Worm (Caenorhabditis elegans): Measurements from ENCODE around the gene pals-40.
A peak's percentile ranks its signal among the peaks of the same experiment; 100 is the strongest.

pals-40 gene

ce11 chrIII:1418709-1419108, 40.9 kb upstream of the pals-40 start (continued):
- TF ChIP-seq lsy-2 (tag; optimal IDR thresholded peaks at IDR 0.05) = peak; percentile 96 to 99
- TF ChIP-seq mxl-3 (GFP tag; optimal IDR thresholded peaks at IDR 0.05) = peak; percentile 82
- TF ChIP-seq daf-16 (GFP tag; optimal IDR thresholded peaks at IDR 0.05) = peak; percentile 38 to 51
- peak; percentile 48 for TF ChIP-seq daf-16 (tag; optimal IDR thresholded peaks at IDR 0.05)
- no peak for TF ChIP-seq attf-4 (tag; optimal IDR thresholded peaks at IDR 0.05)
- TF ChIP-seq dpl-1 (GFP tag; optimal IDR thresholded peaks at IDR 0.05) = peak; percentile 77
- TF ChIP-seq ceh-20 (GFP tag; IDR thresholded peaks at IDR 0.05) = peak; percentile 77
- peak; percentile 91 for TF ChIP-seq mes-2 (tag; optimal IDR thresholded peaks at IDR 0.05; ENCODE audit: poor library complexity, severe bottlenecking)
- TF ChIP-seq F37D6.2 (tag; optimal IDR thresholded peaks at IDR 0.05) = peak; percentile 71
- TF ChIP-seq ZK546.5 (tag; optimal IDR thresholded peaks at IDR 0.05) = peak; percentile 51 to 94
- peak; percentile 44 for TF ChIP-seq nhr-48 (tag; optimal IDR thresholded peaks at IDR 0.05)
- TF ChIP-seq F10B5.3 (tag; optimal IDR thresholded peaks at IDR 0.05) = peak; percentile 68
- TF ChIP-seq fkh-10 (GFP tag; optimal IDR thresholded peaks at IDR 0.05) = peak; percentile 34
- peak; percentile 96 for TF ChIP-seq set-16 (GFP tag; IDR thresholded peaks at IDR 0.05)
- 0 out of 4 replicates have a peak, but pooled peaks of 1 of the 2 experiments have one; percentile 34 for TF ChIP-seq madf-5 (GFP tag; IDR thresholded peaks at IDR 0.05)
- peak; percentile 74 for TF ChIP-seq madf-9 (GFP tag; conservative IDR thresholded peaks at IDR 0.05)
- TF ChIP-seq ZK337.2 (GFP tag; IDR thresholded peaks at IDR 0.05) = no peak
- peak; percentile 64 for TF ChIP-seq nhr-28 (tag; optimal IDR thresholded peaks at IDR 0.05)
- peak; percentile 84 for TF ChIP-seq T26A8.4 (GFP tag; IDR thresholded peaks at IDR 0.05)
- peak; percentile 82 for TF ChIP-seq dmd-6 (GFP tag; IDR thresholded peaks at IDR 0.05)
- peak; percentile 36 to 73 for TF ChIP-seq mdl-1 (tag; optimal IDR thresholded peaks at IDR 0.05)
- TF ChIP-seq hlh-11 (tag; optimal IDR thresholded peaks at IDR 0.05) = peak; percentile 86
- TF ChIP-seq tra-1 (GFP tag; IDR thresholded peaks at IDR 0.05) = peak; percentile 74
- TF ChIP-seq zfp-2 (tag; optimal IDR thresholded peaks at IDR 0.05) = peak; percentile 97
- TF ChIP-seq ama-1 (optimal IDR thresholded peaks at IDR 0.05) = peak; percentile 95
- TF ChIP-seq nhr-42 (GFP tag; IDR thresholded peaks at IDR 0.05) = peak; percentile 87
- TF ChIP-seq mdt-29 (GFP tag; IDR thresholded peaks at IDR 0.05) = peak; percentile 61
- peak; percentile 89 for TF ChIP-seq lin-38 (GFP tag; IDR thresholded peaks at IDR 0.05)
- peak; percentile 45; the same call in 1 of the 2 replicates for TF ChIP-seq vab-7 (GFP tag; IDR thresholded peaks at IDR 0.05)
- peak; percentile 74 for TF ChIP-seq nhr-25 (tag; optimal IDR thresholded peaks at IDR 0.05; ENCODE audit: borderline replicate concordance, insufficient read depth)
- no peak for TF ChIP-seq daf-19 (GFP tag; conservative IDR thresholded peaks at IDR 0.05)
- TF ChIP-seq ztf-11 (tag; optimal IDR thresholded peaks at IDR 0.05) = no peak
- no peak for TF ChIP-seq R02D3.7 (tag; optimal IDR thresholded peaks at IDR 0.05)
- TF ChIP-seq zfp-3 (GFP tag; conservative IDR thresholded peaks at IDR 0.05) = peak; percentile 84
- TF ChIP-seq lin-1 (GFP tag; IDR thresholded peaks at IDR 0.05) = peak; percentile 20; the same call in 1 of the 2 replicates
- peak; percentile 72; the same call in 1 of the 2 replicates for TF ChIP-seq saeg-2 (GFP tag; IDR thresholded peaks at IDR 0.05)
- TF ChIP-seq unc-62 (GFP tag; optimal IDR thresholded peaks at IDR 0.05 in 1 of 2) = peak in 1 of 2 experiments; percentile 93
- TF ChIP-seq unc-62 (tag; optimal IDR thresholded peaks at IDR 0.05) = no peak
- peak; percentile 79 for TF ChIP-seq arid-1 (GFP tag; conservative IDR thresholded peaks at IDR 0.05)
- TF ChIP-seq egl-27 (tag; optimal IDR thresholded peaks at IDR 0.05) = no peak
- TF ChIP-seq nhr-102 (tag; optimal IDR thresholded peaks at IDR 0.05) = peak; percentile 80
- TF ChIP-seq nhr-111 (GFP tag; optimal IDR thresholded peaks at IDR 0.05) = no peak
- peak; percentile 7 for TF ChIP-seq snpc-4 (tag; optimal IDR thresholded peaks at IDR 0.05)
- TF ChIP-seq unc-130 (GFP tag; optimal IDR thresholded peaks at IDR 0.05) = peak; percentile 58
- peak; percentile 84 for TF ChIP-seq nhr-6 (tag; optimal IDR thresholded peaks at IDR 0.05)
- no peak for TF ChIP-seq mxl-2 (GFP tag; conservative IDR thresholded peaks at IDR 0.05)
- peak; percentile 60 for TF ChIP-seq spr-3 (GFP tag; optimal IDR thresholded peaks at IDR 0.05)
- no peak for TF ChIP-seq lir-3 (tag; optimal IDR thresholded peaks at IDR 0.05)
- peak; percentile 14 for TF ChIP-seq pqm-1 (tag; optimal IDR thresholded peaks at IDR 0.05)
- TF ChIP-seq rbr-2 (tag; optimal IDR thresholded peaks at IDR 0.05) = peak; percentile 89
- TF ChIP-seq F49E8.2 (tag; optimal IDR thresholded peaks at IDR 0.05; ENCODE audit: borderline replicate concordance) = peak; percentile 34

Data from whole organism, L4 larva.